Worm (Caenorhabditis elegans) whole organism, young adult: ENCODE results near the gene praf-3.

ENCODE experiments used
- hrde-1 ChIP-seq: sonication (generic microtip); optimal IDR thresholded peaks from 2 replicates; lab custom pipeline; 2016; ENCODE audit warnings: missing genetic modification characterization, mild to moderate bottlenecking, missing compliant biosample characterization, moderate library complexity, missing genotype, missing genetic modification reagents, borderline replicate concordance
- madf-3 ChIP-seq: fragments of 200-800 bp; sonication (Bioruptor generic); IDR thresholded peaks from 2 replicates; pipeline ENCODE4 v1.3.6; 2022; ENCODE audit warnings: missing genetic modification reagents, missing genetic modification characterization, missing compliant biosample characterization
- madf-8 ChIP-seq: fragments of 200-800 bp; sonication (Bioruptor generic); conservative IDR thresholded peaks from 2 replicates; pipeline ENCODE4 v1.3.6; 2022; ENCODE audit warnings: missing genetic modification reagents, missing genetic modification characterization, missing compliant biosample characterization
- nfyb-1 ChIP-seq: fragments of 200-800 bp; sonication (Bioruptor generic); IDR thresholded peaks from 2 replicates; pipeline ENCODE4 v1.3.6; 2022; ENCODE audit warnings: missing genetic modification reagents, missing genetic modification characterization, missing compliant biosample characterization
- snpc-4 ChIP-seq, 5 experiments: fragments of 150-350 bp in 1 of 5; sonication (generic microtip) in 4 of 5; optimal IDR thresholded peaks; 2 replicates each; lab custom pipeline; 2014 to 2018; ENCODE audit warnings: missing genetic modification characterization in 5 of 5, missing biosample characterization in 3 of 5, antibody characterized with exemption in 2 of 5, mild to moderate bottlenecking in 2 of 5, missing compliant biosample characterization in 2 of 5, missing genotype in 2 of 5, moderate library complexity in 2 of 5, missing genetic modification reagents in 1 of 5

DNA sequence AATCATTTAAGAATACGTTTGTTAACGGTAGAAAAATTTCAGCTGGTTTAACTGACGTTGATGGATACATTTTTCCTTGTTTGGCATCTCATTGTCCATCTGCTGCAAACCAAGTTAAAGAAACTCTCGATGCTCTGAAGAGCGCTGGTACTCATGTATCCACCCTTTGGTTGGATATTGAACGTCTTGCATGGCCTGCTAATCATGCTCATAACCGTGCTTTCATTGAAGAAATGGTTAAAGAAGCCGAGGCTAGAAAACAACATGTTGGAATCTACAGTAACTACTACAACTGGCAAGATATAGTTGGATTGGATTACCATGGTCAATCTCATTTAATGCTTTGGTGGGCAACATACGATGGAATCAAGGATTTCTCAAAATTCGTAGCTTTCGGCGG, 46.7 kb upstream of the praf-3 start:
- TF ChIP-seq madf-3 (GFP tag; lab: Robert Waterston, UW) (no peak), hrde-1 (tag; lab: Kevin White, UChicago) (no peak), madf-8 (GFP tag; lab: Robert Waterston, UW) (no peak), snpc-4 (GFP tag; optimal IDR thresholded peaks at IDR 0.05; lab: Kevin White, UChicago) (no peak), snpc-4 (tag; optimal IDR thresholded peaks at IDR 0.05; lab: Kevin White, UChicago) (no peak), nfyb-1 (GFP tag; lab: Robert Waterston, UW) (no peak)
